Fruit fly (Drosophila melanogaster) S2 (cell line): ENCODE results near the gene CG5180.

Experiments
- CG8478 ChIP-seq: fragments of >200 bp; optimal IDR thresholded peaks from 2 replicates; lab custom pipeline; 2018
- CTCF ChIP-seq, 2 experiments: fragments of >200 bp; optimal IDR thresholded peaks; 2 replicates each; lab custom pipeline; 2018

dm6 chr3R:20542283-20543144 is 15.2 kb upstream of the CG5180 start:
- TF ChIP-seq CTCF (optimal IDR thresholded peaks at IDR 0.05; lab: Kevin White, UChicago) (no peak), CG8478 (lab: Kevin White, UChicago) (no peak)
